Worm (Caenorhabditis elegans) whole organism, L1 larva: Measurements from ENCODE around the gene dnj-3.

Experiments used
- C04F5.9 ChIP-seq: sonication (generic microtip); optimal IDR thresholded peaks from 2 replicates; lab custom pipeline; 2016; ENCODE audit warnings: missing genetic modification characterization, missing compliant biosample characterization
- elt-2 ChIP-seq: sonication (generic microtip); optimal IDR thresholded peaks from 2 replicates; lab custom pipeline; 2016; ENCODE audit warnings: missing genetic modification characterization, mild to moderate bottlenecking, inconsistent platforms, missing compliant biosample characterization, missing genetic modification reagents
- ets-5 ChIP-seq: fragments of 200-800 bp; sonication (Bioruptor generic); IDR thresholded peaks from 2 replicates; pipeline ENCODE4 v1.3.6; 2022; ENCODE audit warnings: missing genetic modification characterization, missing compliant biosample characterization
- lin-13 ChIP-seq: fragments of 150-350 bp; optimal IDR thresholded peaks from 2 replicates; lab custom pipeline; 2014; ENCODE audit warnings: missing biosample characterization, missing genetic modification reagents, missing genetic modification characterization
- lin-35 ChIP-seq, 2 experiments: fragments of 150-350 bp; optimal IDR thresholded peaks; 2 replicates each; lab custom pipeline; 2014; ENCODE audit warnings: missing biosample characterization in 2 of 2, missing genetic modification characterization in 2 of 2, missing genetic modification reagents in 2 of 2
- nhr-11 ChIP-seq: fragments of 150-350 bp; optimal IDR thresholded peaks from 2 replicates; lab custom pipeline; 2014; ENCODE audit warnings: missing biosample characterization, missing genetic modification characterization
- nhr-12 ChIP-seq: sonication (generic microtip); optimal IDR thresholded peaks from 2 replicates; lab custom pipeline; 2017; ENCODE audit warnings: missing biosample characterization, missing genetic modification characterization
- unc-130 ChIP-seq: fragments of 150-350 bp; optimal IDR thresholded peaks from 2 replicates; lab custom pipeline; 2017; ENCODE audit warnings: missing biosample characterization, missing genetic modification characterization, inconsistent platforms
- zag-1 ChIP-seq: fragments of 150-350 bp; optimal IDR thresholded peaks from 2 replicates; lab custom pipeline; 2014; ENCODE audit warnings: missing biosample characterization, missing genetic modification characterization

- no peak for TF ChIP-seq lin-13 (GFP tag; lab: Kevin White, UChicago)
- no peak for TF ChIP-seq zag-1 (tag; lab: Kevin White, UChicago)
- no peak for TF ChIP-seq lin-35 (GFP tag; optimal IDR thresholded peaks at IDR 0.05; lab: Kevin White, UChicago)
- TF ChIP-seq unc-130 (tag; lab: Kevin White, UChicago): no peak
- no peak for TF ChIP-seq ets-5
- TF ChIP-seq nhr-11 (tag; lab: Kevin White, UChicago): no peak
- TF ChIP-seq elt-2 (tag; lab: Kevin White, UChicago): no peak
- TF ChIP-seq nhr-12 (tag; lab: Kevin White, UChicago): no peak
- no peak for TF ChIP-seq C04F5.9 (tag; lab: Kevin White, UChicago)
Observed at ce11 chrV:15060595-15060994, 7.9 kb upstream of the dnj-3 start.
